Worm (Caenorhabditis elegans): ENCODE data around the gene E02H4.4.
"Not testable (repeated sequence)": the region's sequence is repeated elsewhere in the genome, so short reads cannot be mapped to it uniquely, and the experiment has no call there.

DNA sequence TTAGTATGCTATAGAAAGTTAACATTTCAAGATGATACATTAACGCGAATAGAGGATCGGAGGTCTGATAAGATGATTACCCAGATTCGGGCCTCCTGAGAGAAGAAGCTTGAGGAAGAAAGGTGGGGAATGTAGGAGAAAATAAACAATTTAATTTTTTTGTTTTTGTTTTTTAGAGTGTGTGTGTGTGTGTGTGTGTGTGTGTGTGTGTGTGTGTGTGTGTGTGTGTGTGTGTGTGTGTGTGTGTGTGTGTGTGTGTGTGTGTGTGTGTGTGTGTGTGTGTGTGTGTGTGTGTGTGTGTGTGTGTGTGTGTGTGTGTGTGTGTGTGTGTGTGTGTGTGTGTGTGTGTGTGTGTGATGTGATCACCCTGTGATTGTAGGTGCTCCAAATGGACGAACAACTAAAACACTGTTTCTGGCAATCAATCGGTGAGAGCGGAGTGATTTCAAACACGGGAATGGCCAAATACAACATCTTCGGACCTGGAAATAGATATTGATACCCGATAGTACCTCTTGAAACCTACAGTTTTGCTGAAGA lies 28.4 kb upstream of the E02H4.4 start:
- not testable (repeated sequence) for TF ChIP-seq sox-4 (tag; optimal IDR thresholded peaks at IDR 0.05); pqm-1 (tag; optimal IDR thresholded peaks at IDR 0.05); ceh-45 (GFP tag; IDR thresholded peaks at IDR 0.05); ceh-22 (tag; optimal IDR thresholded peaks at IDR 0.05); elt-4 (tag; optimal IDR thresholded peaks at IDR 0.05); ztf-16 (tag; optimal IDR thresholded peaks at IDR 0.05); ama-1 (optimal IDR thresholded peaks at IDR 0.05); pax-1 (tag; optimal IDR thresholded peaks at IDR 0.05); fkh-10 (GFP tag; optimal IDR thresholded peaks at IDR 0.05)

All from whole organism, late embryonic.